Fruit fly (Drosophila melanogaster) whole organism, wandering third instar larva: Measurements from ENCODE around the gene Ras64B.

Experiments
- Hr78 ChIP-seq: fragments of >200 bp; optimal IDR thresholded peaks from 2 replicates; lab custom pipeline; 2017; ENCODE audit warnings: missing biosample characterization, missing genetic modification characterization
- Mio ChIP-seq: sonication (Bioruptor generic); optimal IDR thresholded peaks from 2 replicates; lab custom pipeline; 2016; ENCODE audit warnings: missing biosample characterization, missing genetic modification characterization
- OdsH ChIP-seq: fragments of 200-800 bp; sonication (Bioruptor generic); optimal IDR thresholded peaks from 2 replicates; lab custom pipeline; 2016; ENCODE audit warnings: missing biosample characterization, mild to moderate bottlenecking, missing genetic modification characterization

DNA sequence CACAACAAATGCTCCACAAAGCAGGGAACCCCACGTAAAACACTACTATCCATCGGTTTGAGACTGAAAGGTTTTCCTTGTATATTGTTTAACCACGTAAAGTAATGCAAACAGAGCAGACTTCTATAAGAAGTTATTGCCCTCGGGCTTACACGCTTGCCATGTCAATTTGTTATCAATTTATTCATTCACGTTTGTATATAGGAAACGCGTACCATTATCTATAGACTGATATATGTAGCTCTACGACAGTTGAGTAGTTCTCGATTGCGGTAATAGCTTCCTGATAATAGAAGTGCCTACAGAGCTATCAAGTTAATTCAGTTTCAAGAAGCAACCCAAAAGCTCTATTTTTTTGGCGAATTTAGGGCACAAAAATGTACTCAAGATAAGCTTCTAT is 39.7 kb upstream of the Ras64B start:
- no peak for TF ChIP-seq OdsH (GFP tag; lab: Kevin White, UChicago)
- no peak for TF ChIP-seq Hr78 (GFP tag; lab: Kevin White, UChicago)
- TF ChIP-seq Mio (GFP tag; lab: Kevin White, UChicago): no peak
